Worm (Caenorhabditis elegans): ENCODE measurements around the gene cki-2.

DNA sequence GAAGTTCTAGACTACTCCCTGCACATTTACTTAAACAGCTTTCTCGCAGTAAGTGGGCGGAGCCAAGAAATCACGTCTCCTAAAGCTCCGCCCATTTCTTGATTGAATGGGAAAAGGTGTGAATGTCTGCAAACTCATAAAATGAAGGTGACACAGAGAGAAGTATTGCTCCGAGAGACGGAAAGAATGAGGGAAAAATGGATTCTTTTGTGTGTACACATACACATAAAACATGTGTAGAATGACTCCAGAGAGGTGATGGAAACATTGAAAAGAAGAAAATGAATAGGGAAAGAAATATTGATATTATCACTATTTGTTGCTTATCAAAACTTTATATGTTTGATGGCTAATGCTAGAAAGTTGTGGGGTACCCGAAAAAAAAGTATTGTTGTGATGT lies 35.2 kb downstream of the cki-2 start:
- TF ChIP-seq tbx-2 (tag; optimal IDR thresholded peaks at IDR 0.05) (no peak), nhr-232 (tag; optimal IDR thresholded peaks at IDR 0.05) (no peak), ceh-48 (tag; optimal IDR thresholded peaks at IDR 0.05) (no peak), sdc-2 (tag; optimal IDR thresholded peaks at IDR 0.05) (no peak), ceh-18 (tag; optimal IDR thresholded peaks at IDR 0.05) (no peak), ama-1 (optimal IDR thresholded peaks at IDR 0.05) (no peak), ceh-6 (GFP tag; optimal IDR thresholded peaks at IDR 0.05) (no peak), K02D7.2 (tag; optimal IDR thresholded peaks at IDR 0.05) (no peak), ztf-16 (tag; optimal IDR thresholded peaks at IDR 0.05) (no peak), hlh-30 (tag; optimal IDR thresholded peaks at IDR 0.05; ENCODE audit: insufficient read depth) (no peak), ets-4 (tag; optimal IDR thresholded peaks at IDR 0.05) (no peak), dve-1 (tag; optimal IDR thresholded peaks at IDR 0.05) (no peak), sox-4 (tag; optimal IDR thresholded peaks at IDR 0.05) (no peak), npax-4 (tag; optimal IDR thresholded peaks at IDR 0.05) (no peak)
